Worm (Caenorhabditis elegans): Measurements from ENCODE around the gene F25B3.2.

Gene F25B3.2

DNA sequence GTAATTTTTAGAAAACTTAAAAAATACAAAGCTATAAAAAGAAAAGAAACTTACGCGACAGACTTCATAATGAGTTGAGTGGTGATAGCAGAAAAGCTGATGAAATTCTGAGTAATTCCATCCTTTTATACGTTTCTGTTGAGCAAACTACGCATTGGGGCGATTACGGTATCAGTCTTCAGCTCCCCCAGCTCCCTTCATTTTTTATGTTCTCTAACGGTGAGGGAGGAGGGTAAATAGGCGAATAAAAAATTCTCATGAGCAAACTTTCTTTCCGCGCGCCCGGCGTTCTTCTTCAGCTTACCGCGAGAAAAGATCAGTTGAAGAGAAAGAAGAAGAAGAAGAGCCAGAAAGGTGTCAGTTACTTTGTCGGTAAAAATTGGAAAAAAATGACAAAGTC is 41.8 kb downstream of the F25B3.2 start, which contains the start of gene idpc-7:
Gene idpc-7, minus strand, starts transcription at position 101 of the 400 bp plus-strand sequence.
- TF ChIP-seq unc-62 (GFP tag; optimal IDR thresholded peaks at IDR 0.05), result no peak

DNA sequence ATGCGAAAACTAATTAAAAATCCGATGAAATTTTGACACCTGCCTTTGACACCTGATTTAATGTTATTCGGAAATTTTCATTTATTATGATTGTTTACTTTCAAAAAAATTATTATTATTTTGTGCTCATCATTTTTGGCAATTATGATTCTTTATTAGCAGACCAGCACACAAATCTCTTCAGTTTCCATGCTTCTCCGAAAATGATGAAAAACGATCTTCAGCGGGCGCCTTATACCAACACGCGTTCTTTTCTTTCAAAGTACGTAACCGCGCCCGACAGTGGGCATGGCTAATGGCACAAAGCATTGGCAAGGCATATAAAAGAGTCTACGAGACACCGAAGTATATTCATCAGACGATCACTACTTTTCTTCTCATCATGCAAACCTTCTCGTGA is 42.8 kb downstream of the F25B3.2 start, which contains the start of gene idpc-6:
Gene idpc-6, plus strand, starts transcription at position 301 of the 400 bp plus-strand sequence.
- no peak for TF ChIP-seq unc-62 (GFP tag; optimal IDR thresholded peaks at IDR 0.05)

ce11 chrV:9620417-9620816 is 43.3 kb downstream of the F25B3.2 start:
- TF ChIP-seq unc-62 (GFP tag; optimal IDR thresholded peaks at IDR 0.05), result no peak

- TF ChIP-seq unc-62 (GFP tag; optimal IDR thresholded peaks at IDR 0.05), result no peak
Measured at ce11 chrV:9621437-9621836, 44.3 kb downstream of the F25B3.2 start.

ce11 chrV:9622834-9623233 is 45.7 kb downstream of the F25B3.2 start, which contains the start of gene idpc-5:
TSS of gene idpc-5 (minus strand) at chrV:9622934.
- no peak for TF ChIP-seq unc-62 (GFP tag; optimal IDR thresholded peaks at IDR 0.05)

DNA sequence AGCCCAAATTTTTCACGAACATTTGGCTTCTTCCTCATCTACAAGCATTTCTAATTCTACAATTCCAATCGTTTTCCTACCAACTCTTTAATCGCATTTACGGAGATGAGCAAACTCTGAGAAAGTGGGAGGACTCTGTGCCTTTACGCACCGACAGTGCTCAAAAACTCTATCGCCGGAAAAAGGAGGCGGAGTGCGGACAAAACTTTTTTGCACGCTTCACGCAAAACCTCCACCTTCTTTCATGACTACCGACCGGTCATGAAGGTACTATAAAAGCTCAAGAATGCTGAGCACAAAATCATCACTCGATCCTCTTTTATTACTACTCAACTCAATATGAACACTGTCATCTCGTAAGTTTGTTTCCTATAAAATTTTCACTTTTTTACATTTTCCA is 48.0 kb downstream of the F25B3.2 start, which contains the start of gene idpc-4:
Gene idpc-4, plus strand, starts transcription at position 301 of the 400 bp plus-strand sequence.
- no peak for TF ChIP-seq unc-62 (GFP tag; optimal IDR thresholded peaks at IDR 0.05)

ce11 chrV:9625604-9626446 is 48.7 kb downstream of the F25B3.2 start, which contains the start of gene T06E4.7:
TSS of gene T06E4.7 (plus strand) at chrV:9626396.
- TF ChIP-seq unc-62 (GFP tag; optimal IDR thresholded peaks at IDR 0.05), result no peak

DNA sequence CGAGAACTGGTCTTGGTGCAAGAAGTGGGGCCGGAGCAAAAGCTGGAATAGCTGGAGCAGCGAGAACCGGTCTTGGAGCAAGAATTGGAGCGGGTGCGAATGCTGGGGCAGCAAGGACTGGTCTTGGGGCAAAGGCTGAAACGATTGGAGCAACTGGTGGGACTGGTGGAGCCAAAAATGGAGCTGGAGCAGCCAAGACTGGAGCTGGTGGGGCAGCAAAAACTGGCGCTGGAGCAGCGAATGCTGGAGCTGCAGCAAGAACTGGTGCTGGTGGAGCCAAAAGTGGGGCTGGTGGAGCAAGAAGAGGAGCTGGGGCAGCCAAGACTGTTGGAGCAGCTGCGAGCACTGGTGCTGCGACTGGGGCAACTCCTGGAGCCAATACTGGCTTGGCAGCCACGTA is 51.5 kb downstream of the F25B3.2 start:
- TF ChIP-seq unc-62 (GFP tag; optimal IDR thresholded peaks at IDR 0.05), result no peak

DNA sequence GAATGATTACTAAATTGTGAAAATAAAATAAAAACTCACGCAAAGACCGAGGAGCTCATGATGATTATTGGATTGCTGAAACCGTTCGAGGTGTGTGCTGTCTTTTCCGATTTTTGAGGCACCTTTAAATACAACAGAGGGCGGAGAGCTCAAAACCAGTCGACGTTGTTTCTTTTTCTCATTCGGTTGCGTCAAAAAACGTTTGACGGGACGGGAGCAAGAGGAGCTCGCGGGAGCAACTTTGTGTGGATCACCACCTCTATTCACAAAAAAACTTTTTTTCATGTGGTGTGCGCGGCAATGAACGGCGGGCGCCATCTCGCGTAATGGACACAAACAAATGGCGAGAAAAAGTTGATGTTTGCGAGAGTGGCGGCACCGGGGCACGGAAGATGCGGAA is 52.0 kb downstream of the F25B3.2 start, which contains the start of gene idpc-3:
Gene idpc-3, minus strand, starts transcription at position 101 of the 400 bp plus-strand sequence.
- TF ChIP-seq unc-62 (GFP tag; optimal IDR thresholded peaks at IDR 0.05), result no peak

DNA sequence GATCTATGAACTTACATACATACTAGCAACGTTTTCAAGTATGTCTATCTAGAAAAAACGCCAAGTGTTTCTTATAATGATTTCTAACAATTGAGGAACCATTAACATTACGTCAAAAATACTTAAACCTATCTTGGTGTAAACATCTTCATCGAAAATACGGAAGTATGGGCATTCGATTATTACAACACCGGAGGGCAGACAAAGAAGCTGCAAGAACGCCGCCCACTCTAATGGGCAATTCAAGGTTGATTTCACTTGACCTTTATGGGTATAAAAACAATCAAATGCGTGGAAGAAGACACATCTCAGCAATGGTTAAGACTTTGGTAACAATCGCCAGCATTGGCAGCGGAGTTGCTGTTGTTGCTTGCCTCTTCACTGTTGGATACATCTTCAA is 52.6 kb downstream of the F25B3.2 start, which contains the start of gene col-146:
Gene col-146, plus strand, starts transcription at position 301 of the 400 bp plus-strand sequence.
- TF ChIP-seq unc-62 (GFP tag; optimal IDR thresholded peaks at IDR 0.05), result no peak
